Fruit fly (Drosophila melanogaster) whole organism, embryonic: ENCODE measurements around the gene dod.

Experiments
- Aef1 ChIP-seq: fragments of 200-800 bp; sonication (Bioruptor generic); IDR thresholded peaks from 3 replicates; pipeline ENCODE4 v1.3.6; 2022; ENCODE audit warnings: missing biosample characterization, missing genetic modification characterization
- B-H2 ChIP-seq: fragments of 200-800 bp; sonication (Bioruptor generic); optimal IDR thresholded peaks from 2 replicates; lab custom pipeline; 2018; ENCODE audit warnings: missing biosample characterization, mild to moderate bottlenecking, missing genetic modification characterization
- BEAF-32 ChIP-seq: fragments of 200-800 bp; sonication (Bioruptor generic); optimal IDR thresholded peaks from 3 replicates; lab custom pipeline; 2017; ENCODE audit warnings: missing biosample characterization, missing genetic modification characterization, mild to moderate bottlenecking, moderate library complexity, missing genetic modification reagents
- Bteb2 ChIP-seq: fragments of 200-800 bp; sonication (Bioruptor generic); optimal IDR thresholded peaks from 2 replicates; lab custom pipeline; 2016; ENCODE audit warnings: missing biosample characterization, missing genetic modification characterization
- CG1024 ChIP-seq: fragments of 200-800 bp; sonication (Bioruptor generic); IDR thresholded peaks from 2 replicates; pipeline ENCODE4 v1.3.6; 2022; ENCODE audit warnings: missing biosample characterization, missing genetic modification characterization
- CG10979 ChIP-seq: fragments of 200-800 bp; sonication (Bioruptor generic); optimal IDR thresholded peaks from 2 replicates; lab custom pipeline; 2018; ENCODE audit warnings: missing biosample characterization, mild to moderate bottlenecking, missing genetic modification characterization, moderate library complexity
- CG12769 ChIP-seq: fragments of 200-800 bp; sonication (Bioruptor generic); optimal IDR thresholded peaks from 2 replicates; lab custom pipeline; 2019; ENCODE audit warnings: missing biosample characterization, mild to moderate bottlenecking, missing genetic modification characterization, moderate library complexity
- CG13287 ChIP-seq: fragments of 200-800 bp; sonication (Bioruptor generic); IDR thresholded peaks from 2 replicates; pipeline ENCODE4 v1.3.6; 2022; ENCODE audit warnings: missing biosample characterization, missing genetic modification characterization; ENCODE audit not compliant: partially characterized antibody
- CG15269 ChIP-seq: fragments of 200-800 bp; sonication (Bioruptor generic); optimal IDR thresholded peaks from 2 replicates; lab custom pipeline; 2018; ENCODE audit warnings: missing biosample characterization, mild to moderate bottlenecking, missing genetic modification characterization, moderate library complexity
- CG16813 ChIP-seq: fragments of 200-800 bp; sonication (Bioruptor generic); IDR thresholded peaks from 3 replicates; pipeline ENCODE4 v1.3.6; 2022; ENCODE audit warnings: missing biosample characterization, missing genetic modification characterization; ENCODE audit not compliant: partially characterized antibody
- CG34224 ChIP-seq: fragments of 200-800 bp; sonication (Bioruptor generic); IDR thresholded peaks from 3 replicates; pipeline ENCODE4 v1.3.6; 2022; ENCODE audit warnings: missing biosample characterization, missing genetic modification characterization; ENCODE audit not compliant: partially characterized antibody
- CG3847 ChIP-seq: fragments of 200-800 bp; sonication (Bioruptor generic); IDR thresholded peaks from 2 replicates; pipeline ENCODE4 v1.3.6; 2022; ENCODE audit warnings: missing biosample characterization, missing genetic modification characterization
- CG8765 ChIP-seq: fragments of 200-800 bp; sonication (Bioruptor generic); IDR thresholded peaks from 2 replicates; pipeline ENCODE4 v1.3.6; 2022; ENCODE audit warnings: missing biosample characterization, missing genetic modification characterization
- CG9932 ChIP-seq: fragments of 200-800 bp; sonication (Bioruptor generic); IDR thresholded peaks from 2 replicates; pipeline ENCODE4 v1.3.6; 2022; ENCODE audit warnings: missing biosample characterization, missing genetic modification characterization
- CrebB ChIP-seq: fragments of 200-800 bp; sonication (Bioruptor generic); optimal IDR thresholded peaks from 3 replicates; lab custom pipeline; 2018; ENCODE audit warnings: missing biosample characterization, mild to moderate bottlenecking, missing genetic modification characterization
- E2f1 ChIP-seq: fragments of 200-800 bp; sonication (Bioruptor generic); IDR thresholded peaks from 2 replicates; pipeline ENCODE4 v1.3.6; 2022; ENCODE audit warnings: missing biosample characterization, missing genetic modification characterization
- GATAe ChIP-seq: fragments of 200-800 bp; sonication (Bioruptor generic); conservative IDR thresholded peaks from 2 replicates; pipeline ENCODE4 v1.3.6; 2022; ENCODE audit warnings: missing biosample characterization, missing genetic modification characterization
- HLH4C ChIP-seq: fragments of 200-800 bp; sonication (Bioruptor generic); IDR thresholded peaks from 3 replicates; pipeline ENCODE4 v1.3.6; 2022; ENCODE audit warnings: missing biosample characterization, missing genetic modification characterization; ENCODE audit not compliant: partially characterized antibody
- Hr3 ChIP-seq: fragments of 200-800 bp; sonication (Bioruptor generic); optimal IDR thresholded peaks from 3 replicates; lab custom pipeline; 2016; ENCODE audit warnings: missing biosample characterization, missing genetic modification characterization
- Hr78 ChIP-seq, 2 experiments: fragments of 200-800 bp in 1 of 2; fragments of >200 bp in 1 of 2; sonication (Bioruptor generic) in 1 of 2; optimal IDR thresholded peaks; 2 replicates each; lab custom pipeline; 2017 to 2019; ENCODE audit warnings: missing biosample characterization in 2 of 2, missing genetic modification characterization in 2 of 2, mild to moderate bottlenecking in 1 of 2, moderate library complexity in 1 of 2
- Optix ChIP-seq: fragments of 200-800 bp; sonication (Bioruptor generic); IDR thresholded peaks from 3 replicates; pipeline ENCODE4 v1.3.6; 2022; ENCODE audit warnings: missing biosample characterization, missing genetic modification characterization
- Sry-δ ChIP-seq: fragments of 200-800 bp; sonication (Bioruptor generic); optimal IDR thresholded peaks from 2 replicates; lab custom pipeline; 2016; ENCODE audit warnings: missing biosample characterization, missing genetic modification characterization
- Ssrp ChIP-seq: fragments of 200-800 bp; sonication (Bioruptor generic); optimal IDR thresholded peaks from 2 replicates; lab custom pipeline; 2018; ENCODE audit warnings: missing biosample characterization, mild to moderate bottlenecking, missing genetic modification characterization, moderate library complexity
- ac ChIP-seq: fragments of 200-800 bp; sonication (Bioruptor generic); optimal IDR thresholded peaks from 3 replicates; lab custom pipeline; 2017; ENCODE audit warnings: missing biosample characterization, mild to moderate bottlenecking, missing genetic modification characterization
- az2 ChIP-seq: fragments of 200-800 bp; sonication (Bioruptor generic); optimal IDR thresholded peaks from 3 replicates; lab custom pipeline; 2016; ENCODE audit warnings: missing biosample characterization, missing genetic modification characterization
- caup ChIP-seq: fragments of 200-800 bp; sonication (Bioruptor generic); optimal IDR thresholded peaks from 3 replicates; lab custom pipeline; 2017; ENCODE audit warnings: missing biosample characterization, mild to moderate bottlenecking, missing genetic modification characterization, moderate library complexity; ENCODE audit not compliant: severe bottlenecking
- cg ChIP-seq: fragments of 200-800 bp; sonication (Bioruptor generic); optimal IDR thresholded peaks from 3 replicates; lab custom pipeline; 2019; ENCODE audit warnings: missing biosample characterization, mild to moderate bottlenecking, missing genetic modification characterization, moderate library complexity
- da ChIP-seq: fragments of 200-800 bp; sonication (Bioruptor generic); optimal IDR thresholded peaks from 2 replicates; lab custom pipeline; 2016; ENCODE audit warnings: missing biosample characterization, missing genetic modification characterization
- dm ChIP-seq: fragments of 200-800 bp; sonication (Bioruptor generic); optimal IDR thresholded peaks from 3 replicates; lab custom pipeline; 2016; ENCODE audit warnings: missing biosample characterization, missing genetic modification characterization
- en ChIP-seq: fragments of 200-800 bp; sonication (Bioruptor generic); optimal IDR thresholded peaks from 2 replicates; lab custom pipeline; 2016; ENCODE audit warnings: missing biosample characterization, missing genetic modification characterization
- jing ChIP-seq: fragments of 200-800 bp; sonication (Bioruptor generic); optimal IDR thresholded peaks from 2 replicates; lab custom pipeline; 2018; ENCODE audit warnings: missing biosample characterization, mild to moderate bottlenecking, missing genetic modification characterization
- knrl ChIP-seq: fragments of 200-800 bp; sonication (Bioruptor generic); IDR thresholded peaks from 3 replicates; pipeline ENCODE4 v1.3.6; 2022; ENCODE audit warnings: missing biosample characterization, missing genetic modification characterization; ENCODE audit not compliant: partially characterized antibody
- luna ChIP-seq: fragments of 200-800 bp; sonication (Bioruptor generic); optimal IDR thresholded peaks from 2 replicates; lab custom pipeline; 2016; ENCODE audit warnings: missing biosample characterization, missing genetic modification characterization
- nerfin-1 ChIP-seq: fragments of 200-800 bp; sonication (Bioruptor generic); optimal IDR thresholded peaks from 3 replicates; lab custom pipeline; 2019; ENCODE audit warnings: missing biosample characterization, mild to moderate bottlenecking, missing genetic modification characterization, moderate library complexity
- nerfin-2 ChIP-seq: fragments of 200-800 bp; sonication (Bioruptor generic); IDR thresholded peaks from 2 replicates; pipeline ENCODE4 v1.3.6; 2022; ENCODE audit warnings: missing biosample characterization, missing genetic modification characterization; ENCODE audit not compliant: partially characterized antibody
- nom ChIP-seq: fragments of 200-800 bp; sonication (Bioruptor generic); optimal IDR thresholded peaks from 2 replicates; lab custom pipeline; 2017; ENCODE audit warnings: missing biosample characterization, missing genetic modification characterization, mild to moderate bottlenecking, moderate library complexity, missing genetic modification reagents
- p53 ChIP-seq: fragments of 200-800 bp; sonication (Bioruptor generic); optimal IDR thresholded peaks from 2 replicates; lab custom pipeline; 2016; ENCODE audit warnings: missing biosample characterization, missing genetic modification characterization
- pita ChIP-seq: fragments of 200-800 bp; sonication (Bioruptor generic); optimal IDR thresholded peaks from 2 replicates; lab custom pipeline; 2017; ENCODE audit warnings: missing biosample characterization, mild to moderate bottlenecking, missing genetic modification characterization
- rib ChIP-seq: fragments of 200-800 bp; sonication (Bioruptor generic); IDR thresholded peaks from 2 replicates; pipeline ENCODE4 v1.3.6; 2022; ENCODE audit warnings: missing biosample characterization, missing genetic modification characterization
- sna ChIP-seq: fragments of 200-800 bp; sonication (Bioruptor generic); IDR thresholded peaks from 2 replicates; pipeline ENCODE4 v1.3.6; 2022; ENCODE audit warnings: missing biosample characterization, missing genetic modification characterization; ENCODE audit not compliant: partially characterized antibody
- sqz ChIP-seq: fragments of 200-800 bp; sonication (Bioruptor generic); optimal IDR thresholded peaks from 3 replicates; lab custom pipeline; 2018; ENCODE audit warnings: missing biosample characterization, mild to moderate bottlenecking, missing genetic modification characterization
- sug ChIP-seq: fragments of 200-800 bp; optimal IDR thresholded peaks from 2 replicates; lab custom pipeline; 2019; ENCODE audit warnings: missing biosample characterization, mild to moderate bottlenecking, missing genetic modification characterization, moderate library complexity
- trem ChIP-seq: fragments of 200-800 bp; optimal IDR thresholded peaks from 3 replicates; lab custom pipeline; 2019; ENCODE audit warnings: missing biosample characterization, mild to moderate bottlenecking, missing genetic modification characterization, moderate library complexity
- unpg ChIP-seq: fragments of 200-800 bp; sonication (Bioruptor generic); optimal IDR thresholded peaks from 3 replicates; lab custom pipeline; 2018; ENCODE audit warnings: missing biosample characterization, mild to moderate bottlenecking, missing genetic modification characterization, moderate library complexity

Gene dod

dm6 chrX:21368410-21368918, 23.3 kb downstream of the dod start (continued):
- no peak for TF ChIP-seq jing (GFP tag; lab: Kevin White, UChicago)
- no peak for TF ChIP-seq Hr3
- 0 out of 2 replicates have a peak, but pooled peaks have one; percentile 37 for TF ChIP-seq sna (GFP tag; lab: Robert Waterston, UW)
- TF ChIP-seq CG15269, result no peak
- TF ChIP-seq CG1024 (GFP tag; lab: Robert Waterston, UW), result no peak
- TF ChIP-seq CrebB, result no peak
- TF ChIP-seq CG34224 (GFP tag; lab: Robert Waterston, UW), result no peak
- no peak for TF ChIP-seq Optix (GFP tag; lab: Robert Waterston, UW)
- TF ChIP-seq unpg (GFP tag; lab: Kevin White, UChicago), result no peak
- peak; percentile 7 for TF ChIP-seq sug (tag; lab: Kevin White, UChicago)
- peak; percentile 20; the same call in 1 of the 2 replicates for TF ChIP-seq CG3847 (GFP tag; lab: Robert Waterston, UW)
- no peak for TF ChIP-seq pita
- no peak for TF ChIP-seq Ssrp
- no peak for TF ChIP-seq en (GFP tag; lab: Kevin White, UChicago)
- TF ChIP-seq luna (GFP tag; lab: Kevin White, UChicago), result no peak
- TF ChIP-seq Sry-δ (GFP tag; lab: Kevin White, UChicago), result peak; percentile 35
- no peak for TF ChIP-seq GATAe
- TF ChIP-seq nom (GFP tag; lab: Kevin White, UChicago), result peak; percentile 11
- TF ChIP-seq Bteb2 (GFP tag; lab: Kevin White, UChicago), result no peak
- peak; percentile 16 for TF ChIP-seq trem (tag; lab: Kevin White, UChicago)
- TF ChIP-seq BEAF-32 (GFP tag; lab: Kevin White, UChicago), result peak; percentile 4
- TF ChIP-seq sqz (GFP tag; lab: Kevin White, UChicago), result peak; percentile 22
- TF ChIP-seq Hr78 (GFP tag; optimal IDR thresholded peaks at IDR 0.05; lab: Kevin White, UChicago), result peak in 1 of 2 experiments; percentile 66
- TF ChIP-seq CG8765 (GFP tag; lab: Robert Waterston, UW), result no peak
- TF ChIP-seq ac (GFP tag; lab: Kevin White, UChicago), result peak; percentile 2
- 0 out of 3 replicates have a peak, but pooled peaks have one; percentile 23 for TF ChIP-seq Aef1 (GFP tag; lab: Robert Waterston, UW)
- TF ChIP-seq B-H2 (GFP tag; lab: Kevin White, UChicago), result peak; percentile 25
- TF ChIP-seq p53 (GFP tag; lab: Kevin White, UChicago), result no peak
- TF ChIP-seq CG16813 (GFP tag; lab: Robert Waterston, UW), result no peak
- peak; percentile 74 for TF ChIP-seq rib (GFP tag; lab: Robert Waterston, UW)
- TF ChIP-seq nerfin-2 (GFP tag; lab: Robert Waterston, UW), result no peak
- 0 out of 3 replicates have a peak, but pooled peaks have one; percentile 10 for TF ChIP-seq HLH4C (GFP tag; lab: Robert Waterston, UW)
- TF ChIP-seq dm, result no peak
- peak; percentile 76 for TF ChIP-seq da
- TF ChIP-seq CG12769, result peak; percentile 43
- TF ChIP-seq CG10979 (tag; lab: Kevin White, UChicago), result no peak
- TF ChIP-seq E2f1, result no peak
- TF ChIP-seq CG13287 (GFP tag; lab: Robert Waterston, UW), result peak; percentile 20; the same call in 1 of the 2 replicates
- no peak for TF ChIP-seq caup (GFP tag; lab: Kevin White, UChicago)
- no peak for TF ChIP-seq knrl (GFP tag; lab: Robert Waterston, UW)
- TF ChIP-seq CG9932 (GFP tag; lab: Robert Waterston, UW), result no peak
- TF ChIP-seq cg, result peak; percentile 77
- TF ChIP-seq az2, result no peak
- no peak for TF ChIP-seq nerfin-1 (tag; lab: Kevin White, UChicago)
